Fruit fly (Drosophila melanogaster) whole organism, embryonic: ENCODE data around the gene Dsor1.

Source experiments
- Ada2b ChIP-seq: fragments of 200-800 bp; sonication (Bioruptor generic); IDR thresholded peaks from 2 replicates; pipeline ENCODE4 v1.3.6; 2022; ENCODE audit warnings: missing biosample characterization, missing genetic modification characterization
- Bteb2 ChIP-seq: fragments of 200-800 bp; sonication (Bioruptor generic); optimal IDR thresholded peaks from 2 replicates; lab custom pipeline; 2016; ENCODE audit warnings: missing biosample characterization, missing genetic modification characterization
- CG1024 ChIP-seq: fragments of 200-800 bp; sonication (Bioruptor generic); IDR thresholded peaks from 2 replicates; pipeline ENCODE4 v1.3.6; 2022; ENCODE audit warnings: missing biosample characterization, missing genetic modification characterization
- CG11504 ChIP-seq: fragments of 200-800 bp; sonication (Bioruptor generic); optimal IDR thresholded peaks from 3 replicates; lab custom pipeline; 2019; ENCODE audit warnings: missing biosample characterization, mild to moderate bottlenecking, missing genetic modification characterization, moderate library complexity
- CG11723 ChIP-seq: fragments of 200-800 bp; sonication (Bioruptor generic); optimal IDR thresholded peaks from 2 replicates; lab custom pipeline; 2017; ENCODE audit warnings: missing biosample characterization, mild to moderate bottlenecking, missing genetic modification characterization
- CG12104 ChIP-seq: fragments of 200-800 bp; sonication (Bioruptor generic); optimal IDR thresholded peaks from 3 replicates; lab custom pipeline; 2016; ENCODE audit warnings: missing biosample characterization, missing genetic modification characterization
- CG12299 ChIP-seq: fragments of 200-800 bp; sonication (Bioruptor generic); optimal IDR thresholded peaks from 2 replicates; lab custom pipeline; 2018; ENCODE audit warnings: missing biosample characterization, mild to moderate bottlenecking, missing genetic modification characterization
- CG1233 ChIP-seq: fragments of 200-800 bp; sonication (Bioruptor generic); optimal IDR thresholded peaks from 4 replicates; lab custom pipeline; 2018; ENCODE audit warnings: missing biosample characterization, mild to moderate bottlenecking, missing genetic modification characterization
- CG13624 ChIP-seq: fragments of 200-800 bp; sonication (Bioruptor generic); optimal IDR thresholded peaks from 2 replicates; lab custom pipeline; 2016; ENCODE audit warnings: missing biosample characterization, missing genetic modification characterization
- CG15011 ChIP-seq: fragments of 200-800 bp; sonication (Bioruptor generic); optimal IDR thresholded peaks from 3 replicates; lab custom pipeline; 2018; ENCODE audit warnings: missing biosample characterization, mild to moderate bottlenecking, missing genetic modification characterization
- CG15696 ChIP-seq: fragments of 200-800 bp; sonication (Bioruptor generic); optimal IDR thresholded peaks from 2 replicates; lab custom pipeline; 2019; ENCODE audit warnings: missing biosample characterization, mild to moderate bottlenecking, missing genetic modification characterization, moderate library complexity
- CG1603 ChIP-seq: fragments of 200-800 bp; sonication (Bioruptor generic); optimal IDR thresholded peaks from 2 replicates; lab custom pipeline; 2019; ENCODE audit warnings: missing biosample characterization, mild to moderate bottlenecking, missing genetic modification characterization, moderate library complexity
- CG1647 ChIP-seq: fragments of 200-800 bp; sonication (Bioruptor generic); optimal IDR thresholded peaks from 3 replicates; lab custom pipeline; 2016; ENCODE audit warnings: missing biosample characterization, missing genetic modification characterization
- CG16779 ChIP-seq: fragments of 200-800 bp; sonication (Bioruptor generic); IDR thresholded peaks from 2 replicates; pipeline ENCODE4 v1.3.6; 2022; ENCODE audit warnings: missing biosample characterization, missing genetic modification characterization
- CG3163 ChIP-seq: fragments of 200-800 bp; sonication (Bioruptor generic); optimal IDR thresholded peaks from 3 replicates; lab custom pipeline; 2016; ENCODE audit warnings: missing biosample characterization, missing genetic modification characterization
- CG3407 ChIP-seq: fragments of 200-800 bp; sonication (Bioruptor generic); optimal IDR thresholded peaks from 2 replicates; lab custom pipeline; 2018; ENCODE audit warnings: missing biosample characterization, mild to moderate bottlenecking, missing genetic modification characterization
- CG3726 ChIP-seq: fragments of 200-800 bp; sonication (Bioruptor generic); IDR thresholded peaks from 3 replicates; pipeline ENCODE4, ENCODE4 v1.3.6; 2022; ENCODE audit warnings: missing biosample characterization, missing genetic modification characterization
- CG3838 ChIP-seq: fragments of 200-800 bp; sonication (Bioruptor generic); optimal IDR thresholded peaks from 3 replicates; lab custom pipeline; 2016; ENCODE audit warnings: missing biosample characterization, missing genetic modification characterization
- CG5245 ChIP-seq: fragments of 200-800 bp; sonication (Bioruptor generic); optimal IDR thresholded peaks from 3 replicates; lab custom pipeline; 2016; ENCODE audit warnings: missing biosample characterization, missing genetic modification characterization
- CG6654 ChIP-seq: fragments of 200-800 bp; sonication (Bioruptor generic); optimal IDR thresholded peaks from 2 replicates; lab custom pipeline; 2017; ENCODE audit warnings: missing biosample characterization, mild to moderate bottlenecking, missing genetic modification characterization
- CG7839 ChIP-seq: fragments of 200-800 bp; sonication (Bioruptor generic); optimal IDR thresholded peaks from 3 replicates; lab custom pipeline; 2018; ENCODE audit warnings: missing biosample characterization, mild to moderate bottlenecking, missing genetic modification characterization, moderate library complexity
- CG8924 ChIP-seq: fragments of 200-800 bp; optimal IDR thresholded peaks from 3 replicates; lab custom pipeline; 2019; ENCODE audit warnings: missing biosample characterization, mild to moderate bottlenecking, missing genetic modification characterization, moderate library complexity
- CG9727 ChIP-seq: fragments of 200-800 bp; sonication (Bioruptor generic); optimal IDR thresholded peaks from 3 replicates; lab custom pipeline; 2017; ENCODE audit warnings: missing biosample characterization, mild to moderate bottlenecking, missing genetic modification characterization
- Dip2 ChIP-seq: fragments of 200-800 bp; sonication (Bioruptor generic); IDR thresholded peaks from 2 replicates; pipeline ENCODE4 v1.3.6; 2022; ENCODE audit warnings: missing biosample characterization, missing genetic modification characterization
- Dip3 ChIP-seq: fragments of 200-800 bp; sonication (Bioruptor generic); optimal IDR thresholded peaks from 3 replicates; lab custom pipeline; 2016; ENCODE audit warnings: missing biosample characterization, missing genetic modification characterization
- Fer2 ChIP-seq: fragments of 200-800 bp; sonication (Bioruptor generic); optimal IDR thresholded peaks from 2 replicates; lab custom pipeline; 2018; ENCODE audit warnings: missing biosample characterization, mild to moderate bottlenecking, missing genetic modification characterization, moderate library complexity
- Hmr ChIP-seq: fragments of 200-800 bp; sonication (Bioruptor generic); optimal IDR thresholded peaks from 3 replicates; lab custom pipeline; 2017; ENCODE audit warnings: mild to moderate bottlenecking, missing biosample characterization, missing genetic modification reagents, missing genetic modification characterization
- Lpt ChIP-seq: fragments of >200 bp; optimal IDR thresholded peaks from 2 replicates; lab custom pipeline; 2018; ENCODE audit warnings: missing biosample characterization, missing genetic modification characterization
- NC2α ChIP-seq: fragments of 200-800 bp; sonication (Bioruptor generic); optimal IDR thresholded peaks from 2 replicates; lab custom pipeline; 2016; ENCODE audit warnings: missing biosample characterization, missing genetic modification characterization
- ac ChIP-seq: fragments of 200-800 bp; sonication (Bioruptor generic); optimal IDR thresholded peaks from 3 replicates; lab custom pipeline; 2017; ENCODE audit warnings: missing biosample characterization, mild to moderate bottlenecking, missing genetic modification characterization
- al ChIP-seq: fragments of 200-800 bp; sonication (Bioruptor generic); IDR thresholded peaks from 2 replicates; pipeline ENCODE4 v1.3.6; 2022; ENCODE audit warnings: missing biosample characterization, missing genetic modification characterization
- amos ChIP-seq: fragments of 200-800 bp; sonication (Bioruptor generic); IDR thresholded peaks from 2 replicates; pipeline ENCODE4 v1.3.6; 2022; ENCODE audit warnings: missing biosample characterization, missing genetic modification characterization; ENCODE audit not compliant: partially characterized antibody
- cg ChIP-seq: fragments of 200-800 bp; sonication (Bioruptor generic); optimal IDR thresholded peaks from 3 replicates; lab custom pipeline; 2019; ENCODE audit warnings: missing biosample characterization, mild to moderate bottlenecking, missing genetic modification characterization, moderate library complexity
- dati ChIP-seq: fragments of 200-800 bp; sonication (Bioruptor generic); IDR thresholded peaks from 2 replicates; pipeline ENCODE4 v1.3.6; 2022; ENCODE audit warnings: missing biosample characterization, missing genetic modification characterization
- ems ChIP-seq: fragments of 200-800 bp; sonication (Bioruptor generic); optimal IDR thresholded peaks from 3 replicates; lab custom pipeline; 2016; ENCODE audit warnings: missing biosample characterization, missing genetic modification characterization
- eyg ChIP-seq: fragments of 200-800 bp; sonication (Bioruptor generic); optimal IDR thresholded peaks from 3 replicates; lab custom pipeline; 2016; ENCODE audit warnings: missing biosample characterization, missing genetic modification characterization
- fd64A ChIP-seq: fragments of 200-800 bp; sonication (Bioruptor generic); optimal IDR thresholded peaks from 3 replicates; lab custom pipeline; 2018; ENCODE audit warnings: missing biosample characterization, mild to moderate bottlenecking, missing genetic modification characterization
- gcm2 ChIP-seq: fragments of 200-800 bp; sonication (Bioruptor generic); optimal IDR thresholded peaks from 2 replicates; lab custom pipeline; 2016; ENCODE audit warnings: missing biosample characterization, missing genetic modification characterization
- gem ChIP-seq: fragments of 200-800 bp; sonication (Bioruptor generic); optimal IDR thresholded peaks from 2 replicates; lab custom pipeline; 2019; ENCODE audit warnings: missing biosample characterization, mild to moderate bottlenecking, missing genetic modification characterization, moderate library complexity
- ind ChIP-seq: fragments of 200-800 bp; sonication (Bioruptor generic); optimal IDR thresholded peaks from 3 replicates; lab custom pipeline; 2016; ENCODE audit warnings: missing biosample characterization, missing genetic modification characterization
- lbe ChIP-seq: fragments of 200-800 bp; sonication (Bioruptor generic); optimal IDR thresholded peaks from 2 replicates; lab custom pipeline; 2016; ENCODE audit warnings: missing biosample characterization, mild to moderate bottlenecking, missing genetic modification characterization
- mam ChIP-seq: fragments of 200-800 bp; sonication (Bioruptor generic); optimal IDR thresholded peaks from 3 replicates; lab custom pipeline; 2016; ENCODE audit warnings: missing biosample characterization, missing genetic modification characterization
- row ChIP-seq: fragments of 200-800 bp; sonication (Bioruptor generic); IDR thresholded peaks from 3 replicates; pipeline ENCODE4 v1.3.6; 2022; ENCODE audit warnings: missing biosample characterization, missing genetic modification characterization
- sc ChIP-seq, 3 experiments: fragments of >200 bp in 2 of 3; fragments of 200-800 bp in 1 of 3; sonication (Bioruptor generic) in 1 of 3; optimal IDR thresholded peaks; 2 replicates in 2 of 3; 3 replicates in 1 of 3; lab custom pipeline; 2017; ENCODE audit warnings: mild to moderate bottlenecking in 1 of 3, missing biosample characterization in 1 of 3, missing genetic modification characterization in 1 of 3, missing genetic modification reagents in 1 of 3
- sd ChIP-seq: fragments of 200-800 bp; sonication (Bioruptor generic); optimal IDR thresholded peaks from 3 replicates; lab custom pipeline; 2018; ENCODE audit warnings: missing biosample characterization, mild to moderate bottlenecking, missing genetic modification characterization, moderate library complexity
- shn ChIP-seq: fragments of 200-800 bp; sonication (Bioruptor generic); optimal IDR thresholded peaks from 3 replicates; lab custom pipeline; 2016; ENCODE audit warnings: missing biosample characterization, missing genetic modification characterization
- sna ChIP-seq: fragments of 200-800 bp; sonication (Bioruptor generic); IDR thresholded peaks from 2 replicates; pipeline ENCODE4 v1.3.6; 2022; ENCODE audit warnings: missing biosample characterization, missing genetic modification characterization; ENCODE audit not compliant: partially characterized antibody
- unc-4 ChIP-seq: fragments of 200-800 bp; sonication (Bioruptor generic); IDR thresholded peaks from 2 replicates; pipeline ENCODE4 v1.3.6; 2022; ENCODE audit warnings: missing biosample characterization, missing genetic modification characterization; ENCODE audit not compliant: partially characterized antibody
- usp ChIP-seq: fragments of >200 bp; optimal IDR thresholded peaks from 2 replicates; lab custom pipeline; 2017; ENCODE audit warnings: missing biosample characterization, missing genetic modification characterization
- zfh2 ChIP-seq: fragments of 200-800 bp; sonication (Bioruptor generic); optimal IDR thresholded peaks from 2 replicates; lab custom pipeline; 2016; ENCODE audit warnings: missing biosample characterization, missing genetic modification characterization

The Dsor1 gene

dm6 chrX:9297661-9298433 is 50.7 kb downstream of the Dsor1 start:
- TF ChIP-seq usp (GFP tag; lab: Kevin White, UChicago): no peak
- TF ChIP-seq CG16779: no peak
- no peak for TF ChIP-seq CG5245
- no peak for TF ChIP-seq CG3407 (GFP tag; lab: Kevin White, UChicago)
- no peak for TF ChIP-seq Lpt
- no peak for TF ChIP-seq CG3163
- 0 out of 2 replicates have a peak, but pooled peaks have one; percentile 18 for TF ChIP-seq al (GFP tag; lab: Robert Waterston, UW)
- TF ChIP-seq unc-4: no peak
- TF ChIP-seq ind (GFP tag; lab: Kevin White, UChicago): no peak
- TF ChIP-seq CG6654 (GFP tag; lab: Kevin White, UChicago): no peak
- TF ChIP-seq NC2α: no peak
- no peak for TF ChIP-seq CG15011
- no peak for TF ChIP-seq CG3726 (GFP tag; lab: Robert Waterston, UW)
- TF ChIP-seq CG12299 (tag; lab: Kevin White, UChicago): no peak
- peak; percentile 9 for TF ChIP-seq CG9727 (GFP tag; lab: Kevin White, UChicago)
- no peak for TF ChIP-seq cg (GFP tag; lab: Kevin White, UChicago)
- TF ChIP-seq ac (GFP tag; lab: Kevin White, UChicago): no peak
- TF ChIP-seq sna (GFP tag; lab: Robert Waterston, UW): no peak
- peak; percentile 37 for TF ChIP-seq CG7839
- no peak for TF ChIP-seq Ada2b
- no peak for TF ChIP-seq gcm2 (GFP tag; lab: Kevin White, UChicago)
- TF ChIP-seq CG11723 (GFP tag; lab: Kevin White, UChicago): no peak
- TF ChIP-seq CG11504 (tag; lab: Kevin White, UChicago): peak; percentile 51
- TF ChIP-seq CG1233 (GFP tag; lab: Kevin White, UChicago): no peak
- TF ChIP-seq CG1603 (tag; lab: Kevin White, UChicago): no peak
- TF ChIP-seq row (GFP tag; lab: Robert Waterston, UW): peak; percentile 34; the same call in 1 of the 3 replicates
- no peak for TF ChIP-seq sc (optimal IDR thresholded peaks at IDR 0.05; lab: Kevin White, UChicago)
- TF ChIP-seq sc (GFP tag; optimal IDR thresholded peaks at IDR 0.05; lab: Kevin White, UChicago): no peak
- no peak for TF ChIP-seq sd (tag; lab: Kevin White, UChicago)
- no peak for TF ChIP-seq Dip2 (GFP tag; lab: Robert Waterston, UW)
- peak; percentile 53 for TF ChIP-seq gem (tag; lab: Kevin White, UChicago)
- no peak for TF ChIP-seq Fer2
- no peak for TF ChIP-seq fd64A (GFP tag; lab: Kevin White, UChicago)
- TF ChIP-seq CG8924 (tag; lab: Kevin White, UChicago): no peak
- TF ChIP-seq amos: no peak
- TF ChIP-seq Dip3 (GFP tag; lab: Kevin White, UChicago): peak; percentile 4
- TF ChIP-seq Hmr (GFP tag; lab: Kevin White, UChicago): peak; percentile 20
- TF ChIP-seq dati (GFP tag; lab: Robert Waterston, UW): no peak
- TF ChIP-seq shn (GFP tag; lab: Kevin White, UChicago): peak; percentile 0
- TF ChIP-seq mam (GFP tag; lab: Kevin White, UChicago): peak; percentile 22
- TF ChIP-seq eyg (GFP tag; lab: Kevin White, UChicago): no peak
- TF ChIP-seq CG13624 (GFP tag; lab: Kevin White, UChicago): no peak
- peak; percentile 24 for TF ChIP-seq zfh2
- no peak for TF ChIP-seq lbe
- TF ChIP-seq CG1024: no peak
- TF ChIP-seq CG15696: no peak
- TF ChIP-seq Bteb2 (GFP tag; lab: Kevin White, UChicago): no peak
- no peak for TF ChIP-seq CG12104 (GFP tag; lab: Kevin White, UChicago)
- no peak for TF ChIP-seq CG3838 (GFP tag; lab: Kevin White, UChicago)
- no peak for TF ChIP-seq ems (GFP tag; lab: Kevin White, UChicago)
- TF ChIP-seq CG1647 (GFP tag; lab: Kevin White, UChicago): no peak
